Fruit fly (Drosophila melanogaster) whole organism, embryonic: ENCODE results near the gene ddbt.

ENCODE experiments used
- Bgb ChIP-seq: fragments of 200-800 bp; sonication (Bioruptor generic); IDR thresholded peaks from 2 replicates; pipeline ENCODE4 v1.3.6; 2022; ENCODE audit warnings: missing biosample characterization, missing genetic modification characterization; ENCODE audit not compliant: partially characterized antibody
- CG10565 ChIP-seq: fragments of 200-800 bp; sonication (Bioruptor generic); optimal IDR thresholded peaks from 3 replicates; lab custom pipeline; 2016; ENCODE audit warnings: missing biosample characterization, mild to moderate bottlenecking, missing genetic modification characterization
- CG11247 ChIP-seq: fragments of 200-800 bp; sonication (Bioruptor generic); IDR thresholded peaks from 2 replicates; pipeline ENCODE4 v1.3.6; 2022; ENCODE audit warnings: missing biosample characterization, missing genetic modification characterization
- CG12071 ChIP-seq: fragments of 200-800 bp; sonication (Bioruptor generic); optimal IDR thresholded peaks from 3 replicates; lab custom pipeline; 2018; ENCODE audit warnings: missing biosample characterization, mild to moderate bottlenecking, missing genetic modification characterization
- CG12391 ChIP-seq: fragments of 200-800 bp; sonication (Bioruptor generic); optimal IDR thresholded peaks from 3 replicates; lab custom pipeline; 2018; ENCODE audit warnings: missing biosample characterization, mild to moderate bottlenecking, missing genetic modification characterization, moderate library complexity
- CG13296 ChIP-seq: fragments of 200-800 bp; sonication (Bioruptor generic); optimal IDR thresholded peaks from 3 replicates; lab custom pipeline; 2018; ENCODE audit warnings: missing biosample characterization, mild to moderate bottlenecking, missing genetic modification characterization
- CG14050 ChIP-seq: fragments of 200-800 bp; sonication (Bioruptor generic); IDR thresholded peaks from 3 replicates; pipeline ENCODE4 v1.3.6; 2022; ENCODE audit warnings: missing biosample characterization, missing genetic modification characterization
- CG15073 ChIP-seq: fragments of 200-800 bp; sonication (Bioruptor generic); optimal IDR thresholded peaks from 2 replicates; lab custom pipeline; 2016; ENCODE audit warnings: missing biosample characterization, missing genetic modification characterization
- CG16813 ChIP-seq: fragments of 200-800 bp; sonication (Bioruptor generic); IDR thresholded peaks from 3 replicates; pipeline ENCODE4 v1.3.6; 2022; ENCODE audit warnings: missing biosample characterization, missing genetic modification characterization; ENCODE audit not compliant: partially characterized antibody
- CG18262 ChIP-seq: fragments of 200-800 bp; optimal IDR thresholded peaks from 3 replicates; lab custom pipeline; 2019; ENCODE audit warnings: missing biosample characterization, mild to moderate bottlenecking, missing genetic modification characterization, moderate library complexity
- CG31441 ChIP-seq: fragments of 200-800 bp; sonication (Bioruptor generic); IDR thresholded peaks from 2 replicates; pipeline ENCODE4 v1.3.6; 2022; ENCODE audit warnings: missing biosample characterization, missing genetic modification characterization
- CG34376 ChIP-seq: fragments of 200-800 bp; sonication (Bioruptor generic); optimal IDR thresholded peaks from 2 replicates; lab custom pipeline; 2018; ENCODE audit warnings: missing biosample characterization, mild to moderate bottlenecking, missing genetic modification characterization
- CG43689 ChIP-seq: fragments of 200-800 bp; sonication (Bioruptor generic); IDR thresholded peaks from 2 replicates; pipeline ENCODE4 v1.3.6; 2022; ENCODE audit warnings: missing biosample characterization, missing genetic modification characterization
- CG5953 ChIP-seq: fragments of 200-800 bp; sonication (Bioruptor generic); IDR thresholded peaks from 2 replicates; pipeline ENCODE4 v1.3.6; 2022; ENCODE audit warnings: missing biosample characterization, missing genetic modification characterization
- CG6175 ChIP-seq: fragments of 200-800 bp; sonication (Bioruptor generic); IDR thresholded peaks from 3 replicates; pipeline ENCODE4 v1.3.6; 2022; ENCODE audit warnings: missing biosample characterization, missing genetic modification characterization
- CG6689 ChIP-seq: fragments of 200-800 bp; sonication (Bioruptor generic); IDR thresholded peaks from 2 replicates; pipeline ENCODE4 v1.3.6; 2022; ENCODE audit warnings: missing biosample characterization, missing genetic modification characterization
- CG7839 ChIP-seq: fragments of 200-800 bp; sonication (Bioruptor generic); optimal IDR thresholded peaks from 3 replicates; lab custom pipeline; 2018; ENCODE audit warnings: missing biosample characterization, mild to moderate bottlenecking, missing genetic modification characterization, moderate library complexity
- CG9876 ChIP-seq: fragments of 200-800 bp; sonication (Bioruptor generic); optimal IDR thresholded peaks from 2 replicates; lab custom pipeline; 2016; ENCODE audit warnings: missing biosample characterization, missing genetic modification characterization
- Dfd ChIP-seq, 2 experiments: fragments of >200 bp; optimal IDR thresholded peaks; 2 replicates each; lab custom pipeline; 2017; ENCODE audit warnings: missing biosample characterization in 2 of 2, missing genetic modification characterization in 2 of 2
- Hr51 ChIP-seq, 2 experiments: fragments of 200-800 bp; sonication (Bioruptor generic); optimal IDR thresholded peaks; 2 replicates in 1 of 2; 3 replicates in 1 of 2; lab custom pipeline; 2016 to 2018; ENCODE audit warnings: missing biosample characterization in 2 of 2, missing genetic modification characterization in 2 of 2, mild to moderate bottlenecking in 1 of 2, moderate library complexity in 1 of 2
- Lim3 ChIP-seq: fragments of 200-800 bp; sonication (Bioruptor generic); IDR thresholded peaks from 2 replicates; pipeline ENCODE4 v1.3.6; 2022; ENCODE audit warnings: missing biosample characterization, missing genetic modification characterization
- Lpt ChIP-seq: fragments of >200 bp; optimal IDR thresholded peaks from 2 replicates; lab custom pipeline; 2018; ENCODE audit warnings: missing biosample characterization, missing genetic modification characterization
- Mes4 ChIP-seq: fragments of 200-800 bp; sonication (Bioruptor generic); optimal IDR thresholded peaks from 2 replicates; lab custom pipeline; 2016; ENCODE audit warnings: missing biosample characterization, missing genetic modification characterization
- NC2β ChIP-seq: fragments of 200-800 bp; sonication (Bioruptor generic); optimal IDR thresholded peaks from 2 replicates; lab custom pipeline; 2016; ENCODE audit warnings: missing biosample characterization, missing genetic modification characterization
- Neu2 ChIP-seq: fragments of 200-800 bp; sonication (Bioruptor generic); optimal IDR thresholded peaks from 3 replicates; lab custom pipeline; 2016; ENCODE audit warnings: missing biosample characterization, missing genetic modification characterization, borderline replicate concordance
- Nf-YA ChIP-seq: fragments of 200-800 bp; sonication (Bioruptor generic); IDR thresholded peaks from 2 replicates; pipeline ENCODE4 v1.3.6; 2022; ENCODE audit warnings: missing biosample characterization, missing genetic modification characterization
- Sox100B ChIP-seq: fragments of 200-800 bp; sonication (Bioruptor generic); optimal IDR thresholded peaks from 3 replicates; lab custom pipeline; 2018; ENCODE audit warnings: missing biosample characterization, mild to moderate bottlenecking, missing genetic modification characterization
- Vsx1 ChIP-seq: fragments of 200-800 bp; sonication (Bioruptor generic); optimal IDR thresholded peaks from 2 replicates; lab custom pipeline; 2017; ENCODE audit warnings: missing biosample characterization, mild to moderate bottlenecking, missing genetic modification characterization, missing genetic modification reagents
- crol ChIP-seq: fragments of 200-800 bp; sonication (Bioruptor generic); IDR thresholded peaks from 2 replicates; pipeline ENCODE4 v1.3.6; 2022; ENCODE audit warnings: missing biosample characterization, missing genetic modification characterization
- dati ChIP-seq: fragments of 200-800 bp; sonication (Bioruptor generic); IDR thresholded peaks from 2 replicates; pipeline ENCODE4 v1.3.6; 2022; ENCODE audit warnings: missing biosample characterization, missing genetic modification characterization
- emc ChIP-seq: fragments of 200-800 bp; sonication (Bioruptor generic); optimal IDR thresholded peaks from 2 replicates; lab custom pipeline; 2016; ENCODE audit warnings: missing biosample characterization, missing genetic modification characterization
- eyg ChIP-seq: fragments of 200-800 bp; sonication (Bioruptor generic); optimal IDR thresholded peaks from 3 replicates; lab custom pipeline; 2016; ENCODE audit warnings: missing biosample characterization, missing genetic modification characterization
- fd102C ChIP-seq: fragments of 200-800 bp; sonication (Bioruptor generic); optimal IDR thresholded peaks from 2 replicates; lab custom pipeline; 2018; ENCODE audit warnings: missing biosample characterization, mild to moderate bottlenecking, missing genetic modification characterization, moderate library complexity
- klu ChIP-seq: fragments of 200-800 bp; sonication (Bioruptor generic); IDR thresholded peaks from 2 replicates; pipeline ENCODE4 v1.3.6; 2022; ENCODE audit warnings: missing biosample characterization, missing genetic modification characterization
- kni ChIP-seq: fragments of 200-800 bp; sonication (Bioruptor generic); optimal IDR thresholded peaks from 3 replicates; lab custom pipeline; 2017; ENCODE audit warnings: mild to moderate bottlenecking, missing biosample characterization, missing genetic modification reagents, missing genetic modification characterization
- lab ChIP-seq: fragments of 200-800 bp; sonication (Bioruptor generic); optimal IDR thresholded peaks from 3 replicates; lab custom pipeline; 2017; ENCODE audit warnings: missing biosample characterization, missing genetic modification characterization, mild to moderate bottlenecking, moderate library complexity, missing genetic modification reagents
- lov ChIP-seq, 2 experiments: fragments of 200-800 bp in 1 of 2; fragments of >200 bp in 1 of 2; sonication (Bioruptor generic) in 1 of 2; IDR thresholded peaks in 1 of 2; optimal IDR thresholded peaks in 1 of 2; 2 replicates in 1 of 2; 3 replicates in 1 of 2; pipeline versions ENCODE4 v1.3.6 to Lab custom; 2017 to 2022; ENCODE audit warnings: missing biosample characterization in 1 of 2, missing genetic modification characterization in 1 of 2
- nom ChIP-seq: fragments of 200-800 bp; sonication (Bioruptor generic); optimal IDR thresholded peaks from 2 replicates; lab custom pipeline; 2017; ENCODE audit warnings: missing biosample characterization, missing genetic modification characterization, mild to moderate bottlenecking, moderate library complexity, missing genetic modification reagents
- pho ChIP-seq: fragments of 200-800 bp; sonication (Bioruptor generic); optimal IDR thresholded peaks from 2 replicates; lab custom pipeline; 2016; ENCODE audit warnings: missing biosample characterization, missing genetic modification characterization
- pros ChIP-seq: fragments of 200-800 bp; sonication (Bioruptor generic); optimal IDR thresholded peaks from 3 replicates; lab custom pipeline; 2019; ENCODE audit warnings: missing biosample characterization, mild to moderate bottlenecking, missing genetic modification characterization, moderate library complexity
- psq ChIP-seq: fragments of 200-800 bp; sonication (Bioruptor generic); optimal IDR thresholded peaks from 2 replicates; lab custom pipeline; 2017; ENCODE audit warnings: missing biosample characterization, missing genetic modification characterization
- scrt ChIP-seq: fragments of 200-800 bp; sonication (Bioruptor generic); optimal IDR thresholded peaks from 2 replicates; lab custom pipeline; 2018; ENCODE audit warnings: missing biosample characterization, mild to moderate bottlenecking, missing genetic modification characterization, moderate library complexity
- tin ChIP-seq: fragments of 200-800 bp; sonication (Bioruptor generic); optimal IDR thresholded peaks from 3 replicates; lab custom pipeline; 2016; ENCODE audit warnings: missing biosample characterization, missing genetic modification characterization
- tna ChIP-seq: fragments of 200-800 bp; sonication (Bioruptor generic); IDR thresholded peaks from 2 replicates; pipeline ENCODE4 v1.3.6; 2022; ENCODE audit warnings: missing biosample characterization, missing genetic modification characterization; ENCODE audit not compliant: partially characterized antibody
- trem ChIP-seq: fragments of 200-800 bp; optimal IDR thresholded peaks from 3 replicates; lab custom pipeline; 2019; ENCODE audit warnings: missing biosample characterization, mild to moderate bottlenecking, missing genetic modification characterization, moderate library complexity
- tx ChIP-seq: fragments of 200-800 bp; sonication (Bioruptor generic); optimal IDR thresholded peaks from 2 replicates; lab custom pipeline; 2016; ENCODE audit warnings: missing biosample characterization, missing genetic modification characterization
- unpg ChIP-seq: fragments of 200-800 bp; sonication (Bioruptor generic); optimal IDR thresholded peaks from 3 replicates; lab custom pipeline; 2018; ENCODE audit warnings: missing biosample characterization, mild to moderate bottlenecking, missing genetic modification characterization, moderate library complexity
- wor ChIP-seq: fragments of 200-800 bp; sonication (Bioruptor generic); IDR thresholded peaks from 2 replicates; pipeline ENCODE4 v1.3.6; 2022; ENCODE audit warnings: missing biosample characterization, missing genetic modification characterization

ddbt gene

DNA sequence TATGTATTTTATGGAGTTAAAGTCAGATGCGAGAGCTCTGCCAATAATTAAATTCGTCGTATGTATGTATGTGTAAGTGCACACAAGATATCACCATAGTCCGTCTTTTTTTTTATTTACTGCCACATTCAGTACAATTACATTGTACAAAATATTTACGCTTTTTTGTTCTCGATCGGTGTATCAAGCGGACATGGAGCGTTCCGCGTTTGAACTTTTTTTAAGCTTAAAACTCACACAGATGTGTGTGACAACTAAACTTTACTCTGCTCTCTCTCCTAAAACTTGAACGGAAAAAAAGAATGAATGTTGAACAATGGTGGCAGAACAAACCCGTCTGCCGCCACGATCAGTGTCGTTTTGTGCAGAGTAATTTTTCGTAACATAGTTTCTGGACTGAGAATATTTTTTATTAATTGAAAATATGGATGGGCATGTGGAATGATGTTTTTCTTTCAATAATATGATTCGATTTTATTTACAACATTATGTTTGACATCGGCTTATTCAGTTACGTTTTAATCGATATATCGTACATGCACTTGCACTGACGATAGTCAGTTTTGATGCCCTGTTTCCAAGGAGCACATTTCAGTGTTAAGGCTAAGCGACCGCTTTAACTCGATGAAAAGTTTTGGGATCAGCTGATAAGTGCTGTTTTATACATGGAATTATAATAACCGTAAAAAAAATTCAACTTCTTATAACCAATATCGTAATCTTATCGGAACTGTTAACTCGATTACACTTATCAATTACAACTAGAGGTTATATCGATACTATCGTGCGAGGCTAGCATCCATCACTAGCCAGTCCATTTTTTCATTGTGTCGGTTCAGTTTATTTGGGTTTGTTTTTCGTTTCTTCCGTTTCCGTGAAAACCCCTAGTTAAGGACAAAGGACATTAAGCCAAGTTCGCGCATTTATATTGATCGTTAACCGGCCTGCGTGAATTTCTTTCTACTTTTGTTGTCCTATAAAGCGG is 30.1 kb downstream of the ddbt start, which contains the start of gene mth (continued):
- TF ChIP-seq CG31441 (GFP tag; lab: Robert Waterston, UW), result no peak
- TF ChIP-seq CG18262 (tag; lab: Kevin White, UChicago), result peak; percentile 49
- TF ChIP-seq pros, result no peak
- TF ChIP-seq Mes4 (GFP tag; lab: Kevin White, UChicago), result peak; percentile 39
- TF ChIP-seq CG12071 (GFP tag; lab: Kevin White, UChicago), result no peak
- TF ChIP-seq crol (GFP tag; lab: Robert Waterston, UW), result no peak
- no peak for TF ChIP-seq scrt (GFP tag; lab: Kevin White, UChicago)
- TF ChIP-seq Neu2 (GFP tag; lab: Kevin White, UChicago), result peak; percentile 87
- TF ChIP-seq lab (GFP tag; lab: Kevin White, UChicago), result peak; percentile 8
- TF ChIP-seq CG43689 (GFP tag; lab: Robert Waterston, UW), result no peak
- no peak for TF ChIP-seq CG9876
- TF ChIP-seq CG5953, result no peak
- peak; percentile 19 for TF ChIP-seq tx (GFP tag; lab: Kevin White, UChicago)
- no peak for TF ChIP-seq CG15073 (GFP tag; lab: Kevin White, UChicago)
- TF ChIP-seq wor (GFP tag; lab: Robert Waterston, UW), result peak; percentile 30; the same call in 1 of the 2 replicates
- no peak for TF ChIP-seq dati (GFP tag; lab: Robert Waterston, UW)
- no peak for TF ChIP-seq unpg
- TF ChIP-seq CG14050 (GFP tag; lab: Robert Waterston, UW), result no peak
- no peak for TF ChIP-seq CG11247 (GFP tag; lab: Robert Waterston, UW)
- no peak for TF ChIP-seq klu (GFP tag; lab: Robert Waterston, UW)
- TF ChIP-seq CG6175 (GFP tag; lab: Robert Waterston, UW), result no peak
- no peak for TF ChIP-seq Lim3 (GFP tag; lab: Robert Waterston, UW)
- peak; percentile 28; the same call in 1 of the 2 replicates for TF ChIP-seq CG6689 (GFP tag; lab: Robert Waterston, UW)
- peak; percentile 4 for TF ChIP-seq kni (GFP tag; lab: Kevin White, UChicago)
- peak; percentile 19 for TF ChIP-seq emc (GFP tag; lab: Kevin White, UChicago)
- TF ChIP-seq Hr51 (GFP tag; optimal IDR thresholded peaks at IDR 0.05; lab: Kevin White, UChicago), result peak in 1 of 2 experiments; percentile 43
- TF ChIP-seq NC2β, result no peak
- no peak for TF ChIP-seq psq (GFP tag; lab: Kevin White, UChicago)
- TF ChIP-seq Dfd (GFP tag; optimal IDR thresholded peaks at IDR 0.05; lab: Kevin White, UChicago), result no peak
- TF ChIP-seq nom (GFP tag; lab: Kevin White, UChicago), result peak; percentile 15
- no peak for TF ChIP-seq Vsx1 (GFP tag; lab: Kevin White, UChicago)
- TF ChIP-seq Sox100B (GFP tag; lab: Kevin White, UChicago), result peak; percentile 22
- TF ChIP-seq tin (GFP tag; lab: Kevin White, UChicago), result peak; percentile 21
- peak; percentile 45 for TF ChIP-seq eyg (GFP tag; lab: Kevin White, UChicago)
- peak; percentile 77 for TF ChIP-seq trem (tag; lab: Kevin White, UChicago)
- TF ChIP-seq CG7839 (tag; lab: Kevin White, UChicago), result peak; percentile 36
- peak; percentile 95 for TF ChIP-seq tna (GFP tag; lab: Robert Waterston, UW)
- peak; percentile 70 for TF ChIP-seq CG12391 (tag; lab: Kevin White, UChicago)
- TF ChIP-seq CG34376, result no peak
- no peak for TF ChIP-seq lov (optimal IDR thresholded peaks at IDR 0.05; lab: Kevin White, UChicago)
- no peak for TF ChIP-seq lov (GFP tag; IDR thresholded peaks at IDR 0.05; lab: Robert Waterston, UW)
- peak; percentile 58 for TF ChIP-seq pho
- TF ChIP-seq CG16813, result peak; percentile 99
- no peak for TF ChIP-seq CG10565 (GFP tag; lab: Kevin White, UChicago)
- TF ChIP-seq Nf-YA (GFP tag; lab: Robert Waterston, UW), result no peak
- TF ChIP-seq Lpt, result no peak
- TF ChIP-seq fd102C (GFP tag; lab: Kevin White, UChicago), result no peak
- no peak for TF ChIP-seq CG13296 (GFP tag; lab: Kevin White, UChicago)
- TF ChIP-seq Bgb (GFP tag; lab: Robert Waterston, UW), result peak; percentile 94
